Fruit fly (Drosophila melanogaster): Measurements from ENCODE around the gene Vps15.

DNA sequence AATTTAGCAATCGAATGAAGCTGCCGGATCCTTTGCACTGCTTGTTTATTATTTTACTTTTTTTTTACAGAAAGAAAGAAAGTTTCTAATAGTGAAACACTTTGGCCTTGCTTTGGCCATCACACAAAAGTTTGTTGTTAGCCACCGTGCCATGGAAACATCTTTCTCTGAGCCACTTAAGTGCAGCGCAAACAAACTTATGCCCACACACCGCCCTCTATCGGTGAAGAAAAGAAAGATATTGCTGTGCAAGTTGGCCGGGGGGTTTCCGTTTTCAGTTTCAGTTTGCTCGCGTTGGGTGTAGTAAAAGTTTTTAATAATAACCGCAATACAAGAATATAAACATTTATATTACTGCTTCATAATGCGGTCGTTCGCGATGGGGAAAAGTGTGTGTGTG is 49.8 kb downstream of the Vps15 start:
- TF ChIP-seq Dll (optimal IDR thresholded peaks at IDR 0.05) (no peak), pan (optimal IDR thresholded peaks at IDR 0.05) (no peak), psq (optimal IDR thresholded peaks at IDR 0.05) (no peak)

Data from whole organism.